Fruit fly (Drosophila melanogaster) Kc167 (cell line): ENCODE measurements around the gene sick.

ENCODE experiments used
- h ChIP-seq: fragments of >200 bp; optimal IDR thresholded peaks from 3 replicates; lab custom pipeline; 2018; ENCODE audit warnings: missing external identifiers
- insv ChIP-seq: fragments of >200 bp; optimal IDR thresholded peaks from 3 replicates; lab custom pipeline; 2018; ENCODE audit warnings: missing external identifiers
- psq ChIP-seq: fragments of >200 bp; optimal IDR thresholded peaks from 2 replicates; lab custom pipeline; 2017; ENCODE audit warnings: missing external identifiers
- ttk ChIP-seq: sonication (Bioruptor generic); optimal IDR thresholded peaks from 2 replicates; lab custom pipeline; 2017; ENCODE audit warnings: missing external identifiers

DNA sequence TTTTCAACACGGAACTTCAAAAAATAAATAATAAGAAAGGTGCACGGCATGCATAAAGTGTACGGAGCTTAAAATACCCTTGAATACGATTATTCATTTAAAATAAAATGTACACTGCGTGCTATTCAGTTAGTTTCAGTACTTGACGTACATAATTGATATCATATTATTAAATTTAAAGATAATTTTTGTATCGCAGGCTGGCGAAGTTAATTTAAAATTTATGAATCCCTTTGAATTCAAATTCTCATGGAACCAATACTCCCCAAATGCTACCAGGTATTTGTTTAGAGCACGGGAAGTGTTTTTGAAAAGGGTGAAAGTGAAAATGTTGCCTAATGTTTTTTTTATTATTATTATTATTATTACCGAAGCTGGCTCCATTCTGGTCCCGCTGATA lies 59.1 kb downstream of the sick start:
- TF ChIP-seq psq (lab: Kevin White, UChicago), result no peak
- no peak for TF ChIP-seq ttk (lab: Kevin White, UChicago)
- no peak for TF ChIP-seq h
- no peak for TF ChIP-seq insv (lab: Kevin White, UChicago)
